Worm (Caenorhabditis elegans) whole organism, L1 larva: ENCODE data around the gene ctsa-3.2.

ENCODE experiments used
- C04F5.9 ChIP-seq: sonication (generic microtip); optimal IDR thresholded peaks from 2 replicates; lab custom pipeline; 2016; ENCODE audit warnings: missing genetic modification characterization, missing compliant biosample characterization
- C16A3.4 ChIP-seq: fragments of 150-350 bp; optimal IDR thresholded peaks from 2 replicates; lab custom pipeline; 2014; ENCODE audit warnings: missing biosample characterization, missing genetic modification characterization
- C34B4.2 ChIP-seq: sonication (generic microtip); optimal IDR thresholded peaks from 2 replicates; lab custom pipeline; 2017; ENCODE audit warnings: mild to moderate bottlenecking, missing genetic modification characterization, missing compliant biosample characterization
- alr-1 ChIP-seq: fragments of 200-800 bp; sonication (Bioruptor generic); optimal IDR thresholded peaks from 2 replicates; lab custom pipeline; 2018; ENCODE audit warnings: borderline replicate concordance, mild to moderate bottlenecking, missing genetic modification characterization, missing compliant biosample characterization
- aly-2 ChIP-seq: fragments of 150-350 bp; optimal IDR thresholded peaks from 2 replicates; lab custom pipeline; 2014; ENCODE audit warnings: missing biosample characterization, missing genetic modification characterization
- ama-1 ChIP-seq: fragments of 150-350 bp; optimal IDR thresholded peaks from 2 replicates; lab custom pipeline; 2014
- ceh-8 ChIP-seq: fragments of 200-800 bp; sonication (Bioruptor generic); optimal IDR thresholded peaks from 2 replicates; lab custom pipeline; 2018; ENCODE audit warnings: mild to moderate bottlenecking, missing genetic modification characterization, moderate library complexity, missing compliant biosample characterization
- ceh-90 ChIP-seq: sonication (generic microtip); optimal IDR thresholded peaks from 2 replicates; lab custom pipeline; 2016; ENCODE audit warnings: missing genetic modification characterization, missing compliant biosample characterization
- ces-1 ChIP-seq: fragments of 150-350 bp; optimal IDR thresholded peaks from 2 replicates; lab custom pipeline; 2014; ENCODE audit warnings: missing biosample characterization, missing genetic modification reagents, missing genetic modification characterization
- egl-13 ChIP-seq: sonication (generic microtip); optimal IDR thresholded peaks from 2 replicates; lab custom pipeline; 2016; ENCODE audit warnings: missing genotype, missing genetic modification reagents, missing genetic modification characterization, missing compliant biosample characterization
- egl-27 ChIP-seq, 2 experiments: fragments of 150-350 bp in 1 of 2; sonication (generic microtip); optimal IDR thresholded peaks; 3 replicates each; lab custom pipeline; 2017 to 2018; ENCODE audit warnings: missing biosample characterization in 2 of 2, missing genetic modification characterization in 2 of 2, missing genetic modification reagents in 2 of 2
- elt-2 ChIP-seq: sonication (generic microtip); optimal IDR thresholded peaks from 2 replicates; lab custom pipeline; 2016; ENCODE audit warnings: missing genetic modification characterization, mild to moderate bottlenecking, inconsistent platforms, missing compliant biosample characterization, missing genetic modification reagents
- elt-3 ChIP-seq, 6 experiments: fragments of 150-350 bp in 1 of 6; sonication (generic microtip); optimal IDR thresholded peaks; 2 replicates each; lab custom pipeline; 2017 to 2018; ENCODE audit warnings: missing biosample characterization in 6 of 6, missing genetic modification characterization in 6 of 6, inconsistent platforms in 1 of 6
- fkh-10 ChIP-seq: sonication (generic microtip); optimal IDR thresholded peaks from 2 replicates; lab custom pipeline; 2017; ENCODE audit warnings: missing biosample characterization, missing genetic modification reagents, missing genetic modification characterization
- fkh-4 ChIP-seq: sonication (generic microtip); optimal IDR thresholded peaks from 2 replicates; lab custom pipeline; 2016; ENCODE audit warnings: missing compliant biosample characterization, missing genetic modification characterization, borderline replicate concordance
- fkh-8 ChIP-seq: sonication (generic microtip); optimal IDR thresholded peaks from 2 replicates; lab custom pipeline; 2016; ENCODE audit warnings: mild to moderate bottlenecking, missing genetic modification characterization, missing compliant biosample characterization
- fos-1 ChIP-seq: fragments of 150-350 bp; optimal IDR thresholded peaks from 2 replicates; lab custom pipeline; 2014; ENCODE audit warnings: missing biosample characterization, missing genetic modification characterization
- grh-1 ChIP-seq: fragments of 200-800 bp; sonication (Bioruptor generic); IDR thresholded peaks from 2 replicates; pipeline ENCODE4 v1.3.6; 2022; ENCODE audit warnings: missing genetic modification reagents, missing genetic modification characterization, missing compliant biosample characterization
- hpl-2 ChIP-seq: fragments of 150-350 bp; optimal IDR thresholded peaks from 2 replicates; lab custom pipeline; 2014; ENCODE audit warnings: missing biosample characterization, missing genetic modification reagents, missing genetic modification characterization
- isw-1 ChIP-seq: fragments of 200-800 bp; sonication (Bioruptor generic); IDR thresholded peaks from 2 replicates; pipeline ENCODE4 v1.3.6; 2022; ENCODE audit warnings: missing genetic modification characterization, missing compliant biosample characterization
- lin-14 ChIP-seq: fragments of 200-800 bp; sonication (Bioruptor generic); optimal IDR thresholded peaks from 2 replicates; lab custom pipeline; 2018; ENCODE audit warnings: mild to moderate bottlenecking, missing genetic modification characterization, moderate library complexity, missing compliant biosample characterization
- lin-15B ChIP-seq: fragments of 150-350 bp; sonication (generic microtip); optimal IDR thresholded peaks from 3 replicates; lab custom pipeline; 2014; ENCODE audit warnings: missing biosample characterization, missing genetic modification characterization
- lir-3 ChIP-seq: sonication (generic microtip); optimal IDR thresholded peaks from 2 replicates; lab custom pipeline; 2016; ENCODE audit warnings: mild to moderate bottlenecking, missing genetic modification characterization, moderate library complexity, missing compliant biosample characterization; ENCODE audit not compliant: poor library complexity
- mab-9 ChIP-seq: fragments of 200-800 bp; sonication (Bioruptor generic); IDR thresholded peaks from 2 replicates; pipeline ENCODE4 v1.3.6; 2022; ENCODE audit warnings: missing genetic modification reagents, missing genetic modification characterization, missing compliant biosample characterization
- mdl-1 ChIP-seq, 2 experiments: fragments of 150-350 bp; optimal IDR thresholded peaks; 2 replicates each; lab custom pipeline; 2014 to 2017; ENCODE audit warnings: missing biosample characterization in 2 of 2, missing genetic modification characterization in 2 of 2, inconsistent platforms in 1 of 2
- mep-1 ChIP-seq: fragments of 150-350 bp; optimal IDR thresholded peaks from 2 replicates; lab custom pipeline; 2014; ENCODE audit warnings: missing biosample characterization, missing genetic modification characterization
- nhr-20 ChIP-seq: sonication (generic microtip); optimal IDR thresholded peaks from 2 replicates; lab custom pipeline; 2016; ENCODE audit warnings: mild to moderate bottlenecking, missing genetic modification characterization, missing compliant biosample characterization
- nhr-47 ChIP-seq: sonication (generic microtip); optimal IDR thresholded peaks from 2 replicates; lab custom pipeline; 2016; ENCODE audit warnings: mild to moderate bottlenecking, missing genetic modification characterization, moderate library complexity, missing compliant biosample characterization
- nhr-71 ChIP-seq: sonication (generic microtip); optimal IDR thresholded peaks from 2 replicates; lab custom pipeline; 2016; ENCODE audit warnings: mild to moderate bottlenecking, missing genetic modification characterization, moderate library complexity, missing compliant biosample characterization
- nhr-77 ChIP-seq: fragments of 150-350 bp; optimal IDR thresholded peaks from 2 replicates; lab custom pipeline; 2014; ENCODE audit warnings: missing biosample characterization, missing genetic modification characterization
- nhr-84 ChIP-seq: sonication (generic microtip); optimal IDR thresholded peaks from 2 replicates; lab custom pipeline; 2017; ENCODE audit warnings: missing biosample characterization, missing genetic modification characterization
- nhr-90 ChIP-seq: sonication (generic microtip); optimal IDR thresholded peaks from 2 replicates; lab custom pipeline; 2016; ENCODE audit warnings: mild to moderate bottlenecking, missing genetic modification characterization, missing compliant biosample characterization; ENCODE audit not compliant: poor library complexity
- pax-3 ChIP-seq: fragments of 200-800 bp; sonication (Bioruptor generic); optimal IDR thresholded peaks from 2 replicates; lab custom pipeline; 2018; ENCODE audit warnings: mild to moderate bottlenecking, missing genetic modification characterization, moderate library complexity, missing compliant biosample characterization
- pqm-1 ChIP-seq: sonication (generic microtip); optimal IDR thresholded peaks from 3 replicates; lab custom pipeline; 2017; ENCODE audit warnings: missing biosample characterization, missing genetic modification characterization
- rnt-1 ChIP-seq: sonication (generic microtip); optimal IDR thresholded peaks from 2 replicates; lab custom pipeline; 2016; ENCODE audit warnings: mild to moderate bottlenecking, missing genetic modification characterization, moderate library complexity, missing compliant biosample characterization
- snpc-4 ChIP-seq: fragments of 150-350 bp; optimal IDR thresholded peaks from 2 replicates; lab custom pipeline; 2014; ENCODE audit warnings: missing biosample characterization, missing genetic modification characterization
- sox-4 ChIP-seq: sonication (generic microtip); optimal IDR thresholded peaks from 2 replicates; lab custom pipeline; 2016; ENCODE audit warnings: missing genetic modification characterization, missing compliant biosample characterization
- sptf-1 ChIP-seq: fragments of 150-350 bp; optimal IDR thresholded peaks from 2 replicates; lab custom pipeline; 2014; ENCODE audit warnings: missing biosample characterization, missing genetic modification characterization
- sup-37 ChIP-seq: fragments of 200-800 bp; sonication (Bioruptor generic); optimal IDR thresholded peaks from 2 replicates; lab custom pipeline; 2018; ENCODE audit warnings: mild to moderate bottlenecking, missing genetic modification characterization, missing compliant biosample characterization
- swsn-7 ChIP-seq: sonication (generic microtip); optimal IDR thresholded peaks from 2 replicates; lab custom pipeline; 2016; ENCODE audit warnings: missing genetic modification characterization, missing compliant biosample characterization
- tbx-2 ChIP-seq: sonication (generic microtip); optimal IDR thresholded peaks from 2 replicates; lab custom pipeline; 2016; ENCODE audit warnings: missing genetic modification characterization, missing compliant biosample characterization
- tlp-1 ChIP-seq: fragments of 150-350 bp; optimal IDR thresholded peaks from 2 replicates; lab custom pipeline; 2014; ENCODE audit warnings: missing biosample characterization, missing genetic modification characterization
- unc-62 ChIP-seq: fragments of 150-350 bp; optimal IDR thresholded peaks from 2 replicates; lab custom pipeline; 2014; ENCODE audit warnings: missing biosample characterization, missing genetic modification reagents, missing genetic modification characterization
- unc-86 ChIP-seq: sonication (generic microtip); optimal IDR thresholded peaks from 2 replicates; lab custom pipeline; 2016; ENCODE audit warnings: missing genetic modification characterization, missing compliant biosample characterization
- unc-98 ChIP-seq: fragments of 200-800 bp; sonication (Bioruptor generic); IDR thresholded peaks from 2 replicates; pipeline ENCODE4 v1.3.6; 2022; ENCODE audit warnings: missing genetic modification characterization, missing compliant biosample characterization
- xbp-1 ChIP-seq: sonication (generic microtip); optimal IDR thresholded peaks from 2 replicates; lab custom pipeline; 2016; ENCODE audit warnings: missing genetic modification characterization, missing compliant biosample characterization
- ztf-4 ChIP-seq: fragments of 150-350 bp; optimal IDR thresholded peaks from 2 replicates; lab custom pipeline; 2014; ENCODE audit warnings: missing biosample characterization, missing genetic modification characterization

ctsa-3.2 gene

DNA sequence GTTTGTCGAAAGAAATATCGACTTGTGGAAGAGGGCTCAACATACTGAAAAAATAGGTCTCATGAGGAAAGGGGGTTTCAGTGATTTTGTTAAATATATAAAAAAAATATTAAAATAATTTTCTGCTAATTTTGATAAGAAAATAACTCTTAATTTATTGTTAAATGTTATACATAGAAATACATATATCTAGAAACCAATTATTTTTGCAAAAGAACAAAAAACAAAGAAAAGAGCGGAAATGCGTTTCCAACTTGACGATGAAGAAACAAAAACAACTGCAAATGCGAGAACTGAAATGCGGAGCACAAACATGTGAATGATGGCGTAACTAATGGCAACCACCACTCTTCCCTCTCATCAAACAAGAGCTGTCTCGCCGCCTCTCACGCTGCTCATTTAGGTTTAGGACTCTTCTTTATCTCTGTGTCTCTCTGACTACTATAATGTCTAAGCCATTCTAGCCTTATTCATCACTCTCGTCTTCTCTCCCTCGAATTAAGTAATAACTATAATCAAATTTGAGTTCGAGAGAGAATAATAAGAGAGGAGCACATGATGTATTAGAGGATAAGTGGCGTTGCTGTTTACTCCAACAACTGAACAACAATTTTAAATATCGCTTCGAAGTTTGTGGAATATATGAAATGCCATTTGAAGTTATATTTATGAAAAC lies 36.6 kb upstream of the ctsa-3.2 start, which contains the start of gene arrd-4:
Gene arrd-4, minus strand, starts transcription at position 51 of the 676 bp plus-strand sequence.
- TF ChIP-seq ceh-8: peak; percentile 87
- TF ChIP-seq nhr-84 (tag; lab: Kevin White, UChicago): no peak
- no peak for TF ChIP-seq unc-86
- TF ChIP-seq pax-3 (tag; lab: Kevin White, UChicago): peak; percentile 47
- no peak for TF ChIP-seq tlp-1 (tag; lab: Kevin White, UChicago)
- no peak for TF ChIP-seq isw-1 (GFP tag; lab: Robert Waterston, UW)
- TF ChIP-seq fkh-10 (GFP tag; lab: Kevin White, UChicago): no peak
- TF ChIP-seq nhr-90 (tag; lab: Kevin White, UChicago): no peak
- no peak for TF ChIP-seq rnt-1
- TF ChIP-seq ztf-4 (tag; lab: Kevin White, UChicago): no peak
- TF ChIP-seq lin-14 (GFP tag; lab: Kevin White, UChicago): no peak
- TF ChIP-seq nhr-77 (tag; lab: Kevin White, UChicago): no peak
- TF ChIP-seq mab-9 (GFP tag; lab: Robert Waterston, UW): no peak
- TF ChIP-seq elt-2 (tag; lab: Kevin White, UChicago): no peak
- no peak for TF ChIP-seq sox-4 (tag; lab: Kevin White, UChicago)
- TF ChIP-seq swsn-7 (tag; lab: Kevin White, UChicago): peak; percentile 1
- no peak for TF ChIP-seq grh-1 (GFP tag; lab: Robert Waterston, UW)
- no peak for TF ChIP-seq ceh-90 (tag; lab: Kevin White, UChicago)
- TF ChIP-seq elt-3 (tag; optimal IDR thresholded peaks at IDR 0.05; lab: Kevin White, UChicago): no peak
- TF ChIP-seq aly-2: no peak
- peak; percentile 4 for TF ChIP-seq egl-13 (tag; lab: Kevin White, UChicago)
- TF ChIP-seq unc-62 (GFP tag; lab: Kevin White, UChicago): no peak
- TF ChIP-seq fkh-8: peak; percentile 88
- TF ChIP-seq mdl-1 (tag; optimal IDR thresholded peaks at IDR 0.05; lab: Kevin White, UChicago): no peak
- no peak for TF ChIP-seq mep-1 (tag; lab: Kevin White, UChicago)
- no peak for TF ChIP-seq tbx-2 (tag; lab: Kevin White, UChicago)
- TF ChIP-seq hpl-2 (GFP tag; lab: Kevin White, UChicago): no peak
- no peak for TF ChIP-seq lin-15B
- no peak for TF ChIP-seq C16A3.4 (tag; lab: Kevin White, UChicago)
- no peak for TF ChIP-seq nhr-47 (tag; lab: Kevin White, UChicago)
- TF ChIP-seq fkh-4: no peak
- no peak for TF ChIP-seq C04F5.9 (tag; lab: Kevin White, UChicago)
- TF ChIP-seq C34B4.2: no peak
- TF ChIP-seq nhr-20 (tag; lab: Kevin White, UChicago): no peak

DNA sequence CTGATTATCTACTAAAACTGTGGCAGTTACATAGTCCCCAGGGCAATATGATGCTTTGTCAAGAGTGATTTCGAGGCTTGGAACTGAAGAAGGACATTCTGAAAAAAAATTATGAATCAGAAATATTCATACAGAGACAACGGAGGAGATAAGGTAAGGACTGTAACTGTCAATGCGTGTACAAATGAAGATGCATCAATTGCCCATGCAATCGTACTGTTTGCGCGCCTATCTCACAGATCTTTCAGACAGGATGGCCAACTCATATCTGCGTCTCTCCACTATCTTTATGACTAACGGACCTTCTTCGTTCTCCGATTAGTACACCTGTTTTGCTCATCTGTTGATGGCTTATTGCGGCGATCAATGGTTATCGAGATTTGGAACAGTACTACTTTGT lies 34.7 kb upstream of the ctsa-3.2 start, which contains the start of gene ZK938.11:
Gene ZK938.11, minus strand, starts transcription at position 101 of the 400 bp plus-strand sequence.
- no peak for TF ChIP-seq sptf-1 (tag; lab: Kevin White, UChicago)
- no peak for TF ChIP-seq ceh-90 (tag; lab: Kevin White, UChicago)
- no peak for TF ChIP-seq lir-3 (tag; lab: Kevin White, UChicago)
- TF ChIP-seq unc-86: no peak
- TF ChIP-seq nhr-20 (tag; lab: Kevin White, UChicago): no peak
- no peak for TF ChIP-seq C16A3.4 (tag; lab: Kevin White, UChicago)
- no peak for TF ChIP-seq ces-1
- no peak for TF ChIP-seq nhr-71
- no peak for TF ChIP-seq xbp-1 (tag; lab: Kevin White, UChicago)
- no peak for TF ChIP-seq unc-98
- no peak for TF ChIP-seq sup-37 (GFP tag; lab: Kevin White, UChicago)
- TF ChIP-seq snpc-4 (tag; lab: Kevin White, UChicago): no peak
- no peak for TF ChIP-seq swsn-7 (tag; lab: Kevin White, UChicago)
- no peak for TF ChIP-seq alr-1 (tag; lab: Kevin White, UChicago)
- no peak for TF ChIP-seq fos-1 (tag; lab: Kevin White, UChicago)
- TF ChIP-seq egl-27 (tag; optimal IDR thresholded peaks at IDR 0.05; lab: Kevin White, UChicago): no peak
- TF ChIP-seq fkh-4: no peak
- no peak for TF ChIP-seq pqm-1 (tag; lab: Kevin White, UChicago)
- TF ChIP-seq ama-1 (lab: Kevin White, UChicago): no peak
- no peak for TF ChIP-seq nhr-84 (tag; lab: Kevin White, UChicago)
